Fruit fly (Drosophila melanogaster) whole organism, embryonic: ENCODE data around the gene CG1764.
A peak's percentile ranks its signal among the peaks of the same experiment; 100 is the strongest.

Experiments
- Antp ChIP-seq: fragments of 200-800 bp; sonication (Bioruptor generic); optimal IDR thresholded peaks from 3 replicates; lab custom pipeline; 2016; ENCODE audit warnings: missing biosample characterization, missing genetic modification characterization
- CG10147 ChIP-seq: fragments of 200-800 bp; sonication (Bioruptor generic); optimal IDR thresholded peaks from 2 replicates; lab custom pipeline; 2019; ENCODE audit warnings: missing biosample characterization, mild to moderate bottlenecking, missing genetic modification characterization, moderate library complexity
- CG1024 ChIP-seq: fragments of 200-800 bp; sonication (Bioruptor generic); IDR thresholded peaks from 2 replicates; pipeline ENCODE4 v1.3.6; 2022; ENCODE audit warnings: missing biosample characterization, missing genetic modification characterization
- CG10366 ChIP-seq: fragments of 200-800 bp; sonication (Bioruptor generic); IDR thresholded peaks from 2 replicates; pipeline ENCODE4 v1.3.6; 2022; ENCODE audit warnings: missing biosample characterization, missing genetic modification characterization
- CG11398 ChIP-seq: fragments of 200-800 bp; sonication (Bioruptor generic); optimal IDR thresholded peaks from 2 replicates; lab custom pipeline; 2016; ENCODE audit warnings: missing biosample characterization, missing genetic modification characterization
- CG12744 ChIP-seq: fragments of 200-800 bp; sonication (Bioruptor generic); optimal IDR thresholded peaks from 2 replicates; lab custom pipeline; 2016; ENCODE audit warnings: missing biosample characterization, missing genetic modification characterization
- CG13775 ChIP-seq: fragments of 200-800 bp; sonication (Bioruptor generic); optimal IDR thresholded peaks from 3 replicates; lab custom pipeline; 2017; ENCODE audit warnings: missing biosample characterization, mild to moderate bottlenecking, missing genetic modification characterization
- CG14965 ChIP-seq: fragments of 200-800 bp; sonication (Bioruptor generic); optimal IDR thresholded peaks from 2 replicates; lab custom pipeline; 2016; ENCODE audit warnings: missing biosample characterization, missing genetic modification characterization, borderline replicate concordance
- CG15601 ChIP-seq: fragments of 200-800 bp; sonication (Bioruptor generic); optimal IDR thresholded peaks from 3 replicates; lab custom pipeline; 2019; ENCODE audit warnings: missing biosample characterization, mild to moderate bottlenecking, missing genetic modification characterization, moderate library complexity
- CG1647 ChIP-seq: fragments of 200-800 bp; sonication (Bioruptor generic); optimal IDR thresholded peaks from 3 replicates; lab custom pipeline; 2016; ENCODE audit warnings: missing biosample characterization, missing genetic modification characterization
- CG17361 ChIP-seq: fragments of 200-800 bp; sonication (Bioruptor generic); IDR thresholded peaks from 3 replicates; pipeline ENCODE4 v1.3.6; 2022; ENCODE audit warnings: missing biosample characterization, missing genetic modification characterization
- CG17612 ChIP-seq: fragments of 200-800 bp; sonication (Bioruptor generic); IDR thresholded peaks from 2 replicates; pipeline ENCODE4 v1.3.6; 2022; ENCODE audit warnings: missing biosample characterization, missing genetic modification characterization
- CG30431 ChIP-seq: fragments of 200-800 bp; sonication (Bioruptor generic); optimal IDR thresholded peaks from 2 replicates; lab custom pipeline; 2017; ENCODE audit warnings: missing biosample characterization, missing genetic modification characterization
- CG32772 ChIP-seq: fragments of 200-800 bp; sonication (Bioruptor generic); IDR thresholded peaks from 2 replicates; pipeline ENCODE4 v1.3.6; 2022; ENCODE audit warnings: missing biosample characterization, missing genetic modification characterization
- CG4707 ChIP-seq: fragments of 200-800 bp; sonication (Bioruptor generic); optimal IDR thresholded peaks from 2 replicates; lab custom pipeline; 2018; ENCODE audit warnings: missing biosample characterization, mild to moderate bottlenecking, missing genetic modification characterization, moderate library complexity
- CG5180 ChIP-seq: fragments of 200-800 bp; sonication (Bioruptor generic); optimal IDR thresholded peaks from 3 replicates; lab custom pipeline; 2017; ENCODE audit warnings: missing biosample characterization, missing genetic modification characterization, mild to moderate bottlenecking, moderate library complexity, missing genetic modification reagents
- CG5953 ChIP-seq: fragments of 200-800 bp; sonication (Bioruptor generic); IDR thresholded peaks from 2 replicates; pipeline ENCODE4 v1.3.6; 2022; ENCODE audit warnings: missing biosample characterization, missing genetic modification characterization
- CG7745 ChIP-seq: fragments of 200-800 bp; sonication (Bioruptor generic); optimal IDR thresholded peaks from 2 replicates; lab custom pipeline; 2018; ENCODE audit warnings: missing biosample characterization, mild to moderate bottlenecking, missing genetic modification characterization, moderate library complexity
- CG9609 ChIP-seq: fragments of 200-800 bp; sonication (Bioruptor generic); optimal IDR thresholded peaks from 3 replicates; lab custom pipeline; 2016; ENCODE audit warnings: missing biosample characterization, missing genetic modification characterization
- CG9817 ChIP-seq: fragments of 200-800 bp; sonication (Bioruptor generic); optimal IDR thresholded peaks from 2 replicates; lab custom pipeline; 2018; ENCODE audit warnings: missing biosample characterization, mild to moderate bottlenecking, missing genetic modification characterization, moderate library complexity
- D ChIP-seq, 2 experiments: fragments of 200-800 bp in 1 of 2; fragments of >200 bp in 1 of 2; sonication (Bioruptor generic) in 1 of 2; optimal IDR thresholded peaks; 2 replicates in 1 of 2; 3 replicates in 1 of 2; lab custom pipeline; 2017; ENCODE audit warnings: mild to moderate bottlenecking in 1 of 2, missing biosample characterization in 1 of 2, missing genetic modification characterization in 1 of 2, missing genetic modification reagents in 1 of 2
- Dad ChIP-seq: fragments of 200-800 bp; sonication (Bioruptor generic); optimal IDR thresholded peaks from 3 replicates; lab custom pipeline; 2016; ENCODE audit warnings: missing biosample characterization, missing genetic modification characterization
- Deaf1 ChIP-seq: fragments of 200-800 bp; optimal IDR thresholded peaks from 3 replicates; lab custom pipeline; 2019; ENCODE audit warnings: missing biosample characterization, mild to moderate bottlenecking, missing genetic modification characterization, moderate library complexity
- Gsc ChIP-seq: fragments of 200-800 bp; sonication (Bioruptor generic); IDR thresholded peaks from 2 replicates; pipeline ENCODE4 v1.3.6; 2022; ENCODE audit warnings: missing biosample characterization, missing genetic modification characterization
- Hmx ChIP-seq: fragments of 200-800 bp; sonication (Bioruptor generic); optimal IDR thresholded peaks from 2 replicates; lab custom pipeline; 2016; ENCODE audit warnings: missing biosample characterization, missing genetic modification characterization
- Kr ChIP-seq: fragments of 200-800 bp; sonication (Bioruptor generic); optimal IDR thresholded peaks from 2 replicates; lab custom pipeline; 2017; ENCODE audit warnings: missing biosample characterization, mild to moderate bottlenecking, missing genetic modification characterization
- NC2α ChIP-seq: fragments of 200-800 bp; sonication (Bioruptor generic); optimal IDR thresholded peaks from 2 replicates; lab custom pipeline; 2016; ENCODE audit warnings: missing biosample characterization, missing genetic modification characterization
- Neu2 ChIP-seq: fragments of 200-800 bp; sonication (Bioruptor generic); optimal IDR thresholded peaks from 3 replicates; lab custom pipeline; 2016; ENCODE audit warnings: missing biosample characterization, missing genetic modification characterization, borderline replicate concordance
- NfI ChIP-seq: fragments of 200-800 bp; sonication (Bioruptor generic); optimal IDR thresholded peaks from 3 replicates; lab custom pipeline; 2018; ENCODE audit warnings: missing biosample characterization, mild to moderate bottlenecking, missing genetic modification characterization, moderate library complexity
- PHDP ChIP-seq: fragments of 200-800 bp; sonication (Bioruptor generic); optimal IDR thresholded peaks from 3 replicates; lab custom pipeline; 2018; ENCODE audit warnings: missing biosample characterization, mild to moderate bottlenecking, missing genetic modification characterization, moderate library complexity
- Ravus ChIP-seq: fragments of 200-800 bp; sonication (Bioruptor generic); IDR thresholded peaks from 2 replicates; pipeline ENCODE4 v1.3.6; 2022; ENCODE audit warnings: missing biosample characterization, missing genetic modification characterization
- YL-1 ChIP-seq: fragments of 200-800 bp; sonication (Bioruptor generic); optimal IDR thresholded peaks from 3 replicates; lab custom pipeline; 2017; ENCODE audit warnings: missing biosample characterization, mild to moderate bottlenecking, missing genetic modification characterization
- ap ChIP-seq: fragments of 200-800 bp; sonication (Bioruptor generic); IDR thresholded peaks from 2 replicates; pipeline ENCODE4 v1.3.6; 2022; ENCODE audit warnings: missing biosample characterization, missing genetic modification characterization
- bbx ChIP-seq: fragments of 200-800 bp; sonication (Bioruptor generic); IDR thresholded peaks from 2 replicates; pipeline ENCODE4 v1.3.6; 2022; ENCODE audit warnings: missing biosample characterization, missing genetic modification characterization; ENCODE audit not compliant: partially characterized antibody
- bowl ChIP-seq: fragments of 200-800 bp; sonication (Bioruptor generic); IDR thresholded peaks from 2 replicates; pipeline ENCODE4 v1.3.6; 2022; ENCODE audit warnings: missing biosample characterization, missing genetic modification characterization
- chif ChIP-seq, 2 experiments: fragments of 200-800 bp; sonication (Bioruptor generic); optimal IDR thresholded peaks; 3 replicates each; lab custom pipeline; 2016; ENCODE audit warnings: missing biosample characterization in 2 of 2, missing genetic modification characterization in 2 of 2
- dmrt11E ChIP-seq: fragments of 200-800 bp; sonication (Bioruptor generic); optimal IDR thresholded peaks from 3 replicates; lab custom pipeline; 2018; ENCODE audit warnings: missing biosample characterization, mild to moderate bottlenecking, missing genetic modification characterization, moderate library complexity
- dysf ChIP-seq: fragments of 200-800 bp; sonication (Bioruptor generic); IDR thresholded peaks from 3 replicates; pipeline ENCODE4 v1.3.6; 2022; ENCODE audit warnings: missing biosample characterization, missing genetic modification characterization
- ems ChIP-seq: fragments of 200-800 bp; sonication (Bioruptor generic); optimal IDR thresholded peaks from 3 replicates; lab custom pipeline; 2016; ENCODE audit warnings: missing biosample characterization, missing genetic modification characterization
- fru ChIP-seq: fragments of >200 bp; optimal IDR thresholded peaks from 2 replicates; lab custom pipeline; 2017
- gem ChIP-seq: fragments of 200-800 bp; sonication (Bioruptor generic); optimal IDR thresholded peaks from 2 replicates; lab custom pipeline; 2019; ENCODE audit warnings: missing biosample characterization, mild to moderate bottlenecking, missing genetic modification characterization, moderate library complexity
- gsb-n ChIP-seq: fragments of 200-800 bp; sonication (Bioruptor generic); optimal IDR thresholded peaks from 3 replicates; lab custom pipeline; 2018; ENCODE audit warnings: missing biosample characterization, mild to moderate bottlenecking, missing genetic modification characterization
- nerfin-1 ChIP-seq: fragments of 200-800 bp; sonication (Bioruptor generic); optimal IDR thresholded peaks from 3 replicates; lab custom pipeline; 2019; ENCODE audit warnings: missing biosample characterization, mild to moderate bottlenecking, missing genetic modification characterization, moderate library complexity
- psq ChIP-seq: fragments of 200-800 bp; sonication (Bioruptor generic); optimal IDR thresholded peaks from 2 replicates; lab custom pipeline; 2017; ENCODE audit warnings: missing biosample characterization, missing genetic modification characterization
- schlank ChIP-seq: fragments of 200-800 bp; sonication (Bioruptor generic); optimal IDR thresholded peaks from 2 replicates; lab custom pipeline; 2018; ENCODE audit warnings: missing biosample characterization, mild to moderate bottlenecking, missing genetic modification characterization
- sd ChIP-seq: fragments of 200-800 bp; sonication (Bioruptor generic); optimal IDR thresholded peaks from 3 replicates; lab custom pipeline; 2018; ENCODE audit warnings: missing biosample characterization, mild to moderate bottlenecking, missing genetic modification characterization, moderate library complexity
- seq ChIP-seq: fragments of 200-800 bp; sonication (Bioruptor generic); IDR thresholded peaks from 2 replicates; pipeline ENCODE4 v1.3.6; 2022; ENCODE audit warnings: missing biosample characterization, missing genetic modification characterization
- sima ChIP-seq: fragments of 200-800 bp; sonication (Bioruptor generic); optimal IDR thresholded peaks from 2 replicates; lab custom pipeline; 2016; ENCODE audit warnings: missing biosample characterization, missing genetic modification characterization
- tgo ChIP-seq: fragments of 200-800 bp; sonication (Bioruptor generic); IDR thresholded peaks from 3 replicates; pipeline ENCODE4 v1.3.6; 2022; ENCODE audit warnings: missing biosample characterization, missing genetic modification characterization
- trh ChIP-seq: fragments of 200-800 bp; sonication (Bioruptor generic); optimal IDR thresholded peaks from 2 replicates; lab custom pipeline; 2016; ENCODE audit warnings: missing biosample characterization, missing genetic modification characterization
- z ChIP-seq: fragments of 200-800 bp; sonication (Bioruptor generic); IDR thresholded peaks from 3 replicates; pipeline ENCODE4 v1.3.6; 2022; ENCODE audit warnings: missing biosample characterization, missing genetic modification characterization
- zfh1 ChIP-seq: fragments of 200-800 bp; sonication (Bioruptor generic); IDR thresholded peaks from 3 replicates; pipeline ENCODE4 v1.3.6; 2022; ENCODE audit warnings: missing biosample characterization, missing genetic modification characterization

CG1764 gene

dm6 chrX:13275139-13275538, 27.1 kb downstream of the CG1764 start (continued):
- TF ChIP-seq ap (GFP tag; lab: Robert Waterston, UW) (0 out of 2 replicates have a peak, but pooled peaks have one; percentile 2), zfh1 (GFP tag; lab: Robert Waterston, UW) (no peak), Antp (GFP tag; lab: Kevin White, UChicago) (no peak), CG9609 (GFP tag; lab: Kevin White, UChicago) (no peak), CG1024 (no peak), CG10366 (peak; percentile 26; the same call in 1 of the 2 replicates), CG14965 (GFP tag; lab: Kevin White, UChicago) (no peak), CG15601 (peak; percentile 29), CG12744 (GFP tag; lab: Kevin White, UChicago) (no peak), psq (no peak), bbx (GFP tag; lab: Robert Waterston, UW) (no peak), bowl (GFP tag; lab: Robert Waterston, UW) (no peak), gem (tag; lab: Kevin White, UChicago) (peak; percentile 75), D (optimal IDR thresholded peaks at IDR 0.05; lab: Kevin White, UChicago) (no peak), D (GFP tag; optimal IDR thresholded peaks at IDR 0.05; lab: Kevin White, UChicago) (peak; percentile 52), Deaf1 (tag; lab: Kevin White, UChicago) (peak; percentile 18), YL-1 (GFP tag; lab: Kevin White, UChicago) (no peak), CG13775 (peak; percentile 18), dysf (GFP tag; lab: Robert Waterston, UW) (peak; percentile 63), seq (no peak), schlank (tag; lab: Kevin White, UChicago) (no peak), Dad (GFP tag; lab: Kevin White, UChicago) (no peak), CG5180 (GFP tag; lab: Kevin White, UChicago) (no peak), ems (GFP tag; lab: Kevin White, UChicago) (no peak), sd (tag; lab: Kevin White, UChicago) (no peak), sima (GFP tag; lab: Kevin White, UChicago) (no peak), PHDP (tag; lab: Kevin White, UChicago) (peak; percentile 58), trh (GFP tag; lab: Kevin White, UChicago) (no peak), Gsc (GFP tag; lab: Robert Waterston, UW) (no peak), nerfin-1 (tag; lab: Kevin White, UChicago) (peak; percentile 10), CG4707 (GFP tag; lab: Kevin White, UChicago) (no peak), z (GFP tag; lab: Robert Waterston, UW) (no peak), Neu2 (GFP tag; lab: Kevin White, UChicago) (no peak), NC2α (GFP tag; lab: Kevin White, UChicago) (no peak), Hmx (GFP tag; lab: Kevin White, UChicago) (no peak), chif (GFP tag; optimal IDR thresholded peaks at IDR 0.05; lab: Kevin White, UChicago) (no peak), Kr (GFP tag; lab: Kevin White, UChicago) (no peak), CG17361 (GFP tag; lab: Robert Waterston, UW) (peak; percentile 70; the same call in 2 of the 3 replicates), CG17612 (GFP tag; lab: Robert Waterston, UW) (no peak), NfI (GFP tag; lab: Kevin White, UChicago) (no peak), gsb-n (peak; percentile 29), CG1647 (GFP tag; lab: Kevin White, UChicago) (no peak), Ravus (GFP tag; lab: Robert Waterston, UW) (no peak), CG30431 (GFP tag; lab: Kevin White, UChicago) (no peak), CG11398 (GFP tag; lab: Kevin White, UChicago) (no peak), dmrt11E (tag; lab: Kevin White, UChicago) (peak; percentile 57), CG10147 (GFP tag; lab: Kevin White, UChicago) (peak; percentile 40), fru (lab: Kevin White, UChicago) (no peak), tgo (GFP tag; lab: Robert Waterston, UW) (peak; percentile 45; the same call in 2 of the 3 replicates), CG5953 (GFP tag; lab: Robert Waterston, UW) (no peak), CG7745 (tag; lab: Kevin White, UChicago) (no peak), CG9817 (tag; lab: Kevin White, UChicago) (peak; percentile 35), CG32772 (GFP tag; lab: Robert Waterston, UW) (peak; percentile 38; the same call in 1 of the 2 replicates)
